Worm (Caenorhabditis elegans): Measurements from ENCODE around the gene F42E8.1.

- TF ChIP-seq him-1 (tag; optimal IDR thresholded peaks at IDR 0.05) (no peak), W03F9.2 (tag; optimal IDR thresholded peaks at IDR 0.05) (no peak), dao-5 (tag; optimal IDR thresholded peaks at IDR 0.05) (no peak)
Measured at ce11 chrV:13041666-13042065, 20.3 kb upstream of the F42E8.1 start, which contains the start of gene scyl-1.

Data from whole organism, L4/young adult.